Worm (Caenorhabditis elegans) whole organism, L4 larva: Measurements from ENCODE around the gene npr-7.

ENCODE experiments used
- F37D6.2 ChIP-seq: sonication (generic microtip); optimal IDR thresholded peaks from 2 replicates; lab custom pipeline; 2016; ENCODE audit warnings: mild to moderate bottlenecking, missing genetic modification characterization, missing compliant biosample characterization
- F49E8.2 ChIP-seq: sonication (generic microtip); optimal IDR thresholded peaks from 2 replicates; lab custom pipeline; 2016; ENCODE audit warnings: missing compliant biosample characterization, mild to moderate bottlenecking, missing genetic modification characterization, borderline replicate concordance
- R02D3.7 ChIP-seq: fragments of 150-350 bp; sonication (generic microtip); optimal IDR thresholded peaks from 3 replicates; lab custom pipeline; 2014; ENCODE audit warnings: missing biosample characterization, missing genetic modification characterization
- Y105C5A.15 ChIP-seq: fragments of 200-800 bp; sonication (Bioruptor generic); IDR thresholded peaks from 2 replicates; pipeline ENCODE4 v1.3.6; 2022; ENCODE audit warnings: missing genetic modification characterization, missing compliant biosample characterization
- Y48G9A.11 ChIP-seq: fragments of 200-800 bp; sonication (Bioruptor generic); IDR thresholded peaks from 2 replicates; pipeline ENCODE4 v1.3.6; 2022; ENCODE audit warnings: missing genetic modification reagents, missing genetic modification characterization, missing compliant biosample characterization
- Y5F2A.4 ChIP-seq: fragments of 200-800 bp; sonication (Bioruptor generic); optimal IDR thresholded peaks from 2 replicates; lab custom pipeline; 2018; ENCODE audit warnings: mild to moderate bottlenecking, missing genetic modification characterization, missing compliant biosample characterization
- Y75B8A.6 ChIP-seq: fragments of 200-800 bp; sonication (Bioruptor generic); IDR thresholded peaks from 2 replicates; pipeline ENCODE4 v1.3.6; 2022; ENCODE audit warnings: missing genetic modification reagents, missing genetic modification characterization, missing compliant biosample characterization
- ceh-20 ChIP-seq: fragments of 200-800 bp; sonication (Bioruptor generic); IDR thresholded peaks from 2 replicates; pipeline ENCODE4 v1.3.6; 2022; ENCODE audit warnings: missing genetic modification reagents, missing genetic modification characterization, missing compliant biosample characterization
- ceh-32 ChIP-seq: sonication (generic microtip); optimal IDR thresholded peaks from 2 replicates; lab custom pipeline; 2016; ENCODE audit warnings: mild to moderate bottlenecking, missing genetic modification characterization, missing compliant biosample characterization; ENCODE audit not compliant: poor library complexity
- ceh-44 ChIP-seq: fragments of 200-800 bp; sonication (Bioruptor generic); IDR thresholded peaks from 2 replicates; pipeline ENCODE4 v1.3.6; 2022; ENCODE audit warnings: missing genetic modification reagents, missing genetic modification characterization, missing compliant biosample characterization
- ceh-82 ChIP-seq: sonication (generic microtip); optimal IDR thresholded peaks from 2 replicates; lab custom pipeline; 2017; ENCODE audit warnings: missing biosample characterization, missing genetic modification characterization
- dmd-6 ChIP-seq: fragments of 200-800 bp; sonication (Bioruptor generic); IDR thresholded peaks from 2 replicates; pipeline ENCODE4 v1.3.6; 2022; ENCODE audit warnings: missing genetic modification reagents, missing genetic modification characterization, missing compliant biosample characterization
- dpl-1 ChIP-seq: fragments of 150-350 bp; optimal IDR thresholded peaks from 2 replicates; lab custom pipeline; 2014; ENCODE audit warnings: missing biosample characterization, missing genetic modification reagents, missing genetic modification characterization
- duxl-1 ChIP-seq: sonication (generic microtip); optimal IDR thresholded peaks from 2 replicates; lab custom pipeline; 2016; ENCODE audit warnings: mild to moderate bottlenecking, missing genetic modification characterization, moderate library complexity, missing compliant biosample characterization; ENCODE audit not compliant: poor library complexity
- dve-1 ChIP-seq: sonication (generic microtip); optimal IDR thresholded peaks from 2 replicates; lab custom pipeline; 2017; ENCODE audit warnings: antibody characterized with exemption, mild to moderate bottlenecking, missing genetic modification characterization, missing compliant biosample characterization; ENCODE audit not compliant: insufficient read depth
- egl-27 ChIP-seq: sonication (generic microtip); optimal IDR thresholded peaks from 3 replicates; lab custom pipeline; 2017; ENCODE audit warnings: missing biosample characterization, missing genetic modification reagents, missing genetic modification characterization
- fos-1 ChIP-seq: fragments of 150-350 bp; optimal IDR thresholded peaks from 2 replicates; lab custom pipeline; 2014; ENCODE audit warnings: missing biosample characterization, missing genetic modification characterization
- hlh-11 ChIP-seq: fragments of 200-800 bp; sonication (Bioruptor generic); optimal IDR thresholded peaks from 2 replicates; lab custom pipeline; 2018; ENCODE audit warnings: mild to moderate bottlenecking, missing genetic modification characterization, missing compliant biosample characterization
- jun-1 ChIP-seq: fragments of 150-350 bp; optimal IDR thresholded peaks from 2 replicates; lab custom pipeline; 2014; ENCODE audit warnings: missing biosample characterization, missing genetic modification reagents, missing genetic modification characterization
- lin-13 ChIP-seq: fragments of 150-350 bp; optimal IDR thresholded peaks from 2 replicates; lab custom pipeline; 2014; ENCODE audit warnings: missing biosample characterization, missing genetic modification reagents, missing genetic modification characterization
- lin-15B ChIP-seq: fragments of 150-350 bp; sonication (generic microtip); optimal IDR thresholded peaks from 3 replicates; lab custom pipeline; 2014; ENCODE audit warnings: missing biosample characterization, missing genetic modification characterization
- lin-39 ChIP-seq: fragments of 150-350 bp; optimal IDR thresholded peaks from 2 replicates; lab custom pipeline; 2014; ENCODE audit warnings: missing biosample characterization, missing genetic modification reagents, missing genetic modification characterization
- lir-3 ChIP-seq: sonication (generic microtip); optimal IDR thresholded peaks from 2 replicates; lab custom pipeline; 2016; ENCODE audit warnings: mild to moderate bottlenecking, missing genetic modification characterization, missing compliant biosample characterization
- lsy-2 ChIP-seq, 2 experiments: fragments of 150-350 bp in 1 of 2; sonication (generic microtip) in 1 of 2; optimal IDR thresholded peaks; 2 replicates each; lab custom pipeline; 2014 to 2017; ENCODE audit warnings: missing biosample characterization in 2 of 2, missing genetic modification characterization in 2 of 2
- madf-5 ChIP-seq, 2 experiments: fragments of 200-800 bp; sonication (Bioruptor generic); IDR thresholded peaks; 2 replicates each; pipeline ENCODE4 v1.3.6; 2022; ENCODE audit warnings: missing compliant biosample characterization in 2 of 2, missing genetic modification characterization in 2 of 2
- mes-2 ChIP-seq: sonication (generic microtip); optimal IDR thresholded peaks from 2 replicates; lab custom pipeline; 2016; ENCODE audit warnings: missing genotype, mild to moderate bottlenecking, missing genetic modification characterization, missing compliant biosample characterization; ENCODE audit not compliant: poor library complexity, severe bottlenecking
- mxl-2 ChIP-seq: fragments of 200-800 bp; sonication (Bioruptor generic); conservative IDR thresholded peaks from 2 replicates; pipeline ENCODE4 v1.3.6; 2022; ENCODE audit warnings: missing genetic modification reagents, missing genetic modification characterization, missing compliant biosample characterization
- nhr-111 ChIP-seq: fragments of 200-800 bp; sonication (Bioruptor generic); optimal IDR thresholded peaks from 2 replicates; lab custom pipeline; 2018; ENCODE audit warnings: mild to moderate bottlenecking, missing genetic modification characterization, missing compliant biosample characterization
- nhr-237 ChIP-seq: sonication (generic microtip); optimal IDR thresholded peaks from 2 replicates; lab custom pipeline; 2017; ENCODE audit warnings: missing biosample characterization, missing genetic modification characterization
- nhr-25 ChIP-seq: sonication (generic microtip); optimal IDR thresholded peaks from 2 replicates; lab custom pipeline; 2017; ENCODE audit warnings: missing genetic modification characterization, mild to moderate bottlenecking, missing compliant biosample characterization, antibody characterized with exemption, moderate library complexity, borderline replicate concordance; ENCODE audit not compliant: insufficient read depth
- nhr-41 ChIP-seq: fragments of 200-800 bp; sonication (Bioruptor generic); IDR thresholded peaks from 2 replicates; pipeline ENCODE4 v1.3.6; 2022; ENCODE audit warnings: missing genetic modification reagents, missing genetic modification characterization, missing compliant biosample characterization
- nhr-42 ChIP-seq: fragments of 200-800 bp; sonication (Bioruptor generic); IDR thresholded peaks from 2 replicates; pipeline ENCODE4 v1.3.6; 2022; ENCODE audit warnings: missing genetic modification characterization, missing compliant biosample characterization
- nhr-48 ChIP-seq: sonication (generic microtip); optimal IDR thresholded peaks from 2 replicates; lab custom pipeline; 2016; ENCODE audit warnings: mild to moderate bottlenecking, missing genetic modification characterization, missing compliant biosample characterization
- php-3 ChIP-seq: fragments of 200-800 bp; sonication (Bioruptor generic); IDR thresholded peaks from 2 replicates; pipeline ENCODE4 v1.3.6; 2022; ENCODE audit warnings: missing genetic modification reagents, missing genetic modification characterization, missing compliant biosample characterization
- pqm-1 ChIP-seq: sonication (generic microtip); optimal IDR thresholded peaks from 2 replicates; lab custom pipeline; 2017; ENCODE audit warnings: missing biosample characterization, missing genetic modification characterization
- sdz-12 ChIP-seq: fragments of 200-800 bp; sonication (Bioruptor generic); optimal IDR thresholded peaks from 2 replicates; lab custom pipeline; 2018; ENCODE audit warnings: mild to moderate bottlenecking, missing genetic modification characterization, missing compliant biosample characterization
- set-16 ChIP-seq: fragments of 200-800 bp; sonication (Bioruptor generic); IDR thresholded peaks from 2 replicates; pipeline ENCODE4 v1.3.6; 2022; ENCODE audit warnings: missing genetic modification reagents, missing genetic modification characterization, missing compliant biosample characterization
- snpc-4 ChIP-seq: fragments of 150-350 bp; optimal IDR thresholded peaks from 2 replicates; lab custom pipeline; 2014; ENCODE audit warnings: missing biosample characterization, missing genetic modification characterization
- spr-3 ChIP-seq: fragments of 200-800 bp; sonication (Bioruptor generic); optimal IDR thresholded peaks from 2 replicates; lab custom pipeline; 2018; ENCODE audit warnings: mild to moderate bottlenecking, missing genetic modification characterization, missing compliant biosample characterization
- tag-97 ChIP-seq: fragments of 200-800 bp; sonication (Bioruptor generic); IDR thresholded peaks from 2 replicates; pipeline ENCODE4 v1.3.6; 2022; ENCODE audit warnings: missing genetic modification characterization, missing compliant biosample characterization
- tra-1 ChIP-seq: fragments of 200-800 bp; sonication (Bioruptor generic); IDR thresholded peaks from 2 replicates; pipeline ENCODE4 v1.3.6; 2022; ENCODE audit warnings: missing genetic modification reagents, missing genetic modification characterization, missing compliant biosample characterization
- zag-1 ChIP-seq: fragments of 150-350 bp; optimal IDR thresholded peaks from 2 replicates; lab custom pipeline; 2014; ENCODE audit warnings: missing biosample characterization, missing genetic modification characterization
- zfp-3 ChIP-seq: fragments of 200-800 bp; sonication (Bioruptor generic); conservative IDR thresholded peaks from 2 replicates; pipeline ENCODE4 v1.3.6; 2022; ENCODE audit warnings: missing genetic modification reagents, missing genetic modification characterization, missing compliant biosample characterization

npr-7 gene

DNA sequence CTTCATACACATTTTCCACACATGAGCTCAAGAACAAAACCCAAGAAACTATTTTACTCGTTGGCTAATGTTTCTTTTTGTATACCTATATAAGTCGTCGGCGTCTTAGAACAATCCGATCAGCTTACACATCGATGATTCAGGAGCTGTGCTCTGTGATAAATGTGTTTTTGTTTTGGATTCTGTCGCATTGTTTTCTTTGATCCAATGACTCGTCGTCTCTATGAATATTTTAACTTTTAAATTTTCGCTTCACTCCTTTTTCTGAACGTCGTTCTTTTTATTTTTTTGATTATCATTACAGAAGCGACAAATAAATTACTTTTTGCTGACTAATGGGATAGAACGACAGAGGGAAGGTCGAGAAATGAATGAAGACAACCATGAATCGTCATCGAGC, 27.6 kb downstream of the npr-7 start, which contains the start of gene B0416.3:
B0416.3 (plus strand) TSS at position 301 of the 400 bp plus-strand sequence.
- TF ChIP-seq madf-5 (GFP tag; IDR thresholded peaks at IDR 0.05; lab: Robert Waterston, UW) (no peak), R02D3.7 (tag; lab: Kevin White, UChicago) (no peak), lsy-2 (tag; optimal IDR thresholded peaks at IDR 0.05; lab: Kevin White, UChicago) (no peak), tra-1 (GFP tag; lab: Robert Waterston, UW) (no peak), ceh-82 (no peak), Y5F2A.4 (GFP tag; lab: Kevin White, UChicago) (no peak), nhr-111 (GFP tag; lab: Kevin White, UChicago) (no peak), fos-1 (tag; lab: Kevin White, UChicago) (no peak), dmd-6 (GFP tag; lab: Robert Waterston, UW) (no peak), zag-1 (no peak), lin-15B (tag; lab: Kevin White, UChicago) (no peak), snpc-4 (no peak), ceh-44 (GFP tag; lab: Robert Waterston, UW) (no peak), nhr-48 (no peak), F49E8.2 (no peak), ceh-20 (no peak), spr-3 (GFP tag; lab: Kevin White, UChicago) (no peak), lin-13 (GFP tag; lab: Kevin White, UChicago) (no peak), tag-97 (GFP tag; lab: Robert Waterston, UW) (no peak), egl-27 (tag; lab: Kevin White, UChicago) (no peak)

- no peak for TF ChIP-seq egl-27 (tag; lab: Kevin White, UChicago)
- no peak for TF ChIP-seq Y48G9A.11 (GFP tag; lab: Robert Waterston, UW)
- TF ChIP-seq dpl-1 (GFP tag; lab: Kevin White, UChicago) = no peak
- TF ChIP-seq ceh-20 = no peak
- TF ChIP-seq nhr-25 (tag; lab: Kevin White, UChicago) = no peak
- no peak for TF ChIP-seq nhr-42 (GFP tag; lab: Robert Waterston, UW)
Measured at ce11 chrX:9283026-9283425, 36.0 kb downstream of the npr-7 start, which contains the start of gene B0416.11. B0416.11 (minus strand) TSS chrX:9283126.

DNA sequence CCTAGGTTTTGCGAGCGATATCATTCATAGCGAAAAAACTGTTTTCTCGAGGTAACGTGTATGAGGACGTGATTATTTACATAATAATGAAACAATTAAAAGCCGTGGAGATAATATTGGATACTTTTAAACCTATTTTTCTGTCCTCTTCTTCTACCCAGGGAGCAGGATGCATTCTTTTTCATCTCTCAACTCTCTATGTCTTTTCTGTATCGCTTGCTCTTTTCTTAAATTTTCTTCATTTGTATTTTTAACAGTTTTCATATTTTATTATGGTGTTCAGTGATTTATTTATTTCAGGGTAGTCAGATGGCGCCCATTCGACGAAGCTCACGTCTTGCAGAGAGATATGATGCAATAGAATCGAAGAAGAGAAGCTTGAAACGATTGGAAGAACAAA, 40.3 kb downstream of the npr-7 start, which contains the start of gene B0416.4:
B0416.4 (plus strand) TSS at position 301 of the 400 bp plus-strand sequence.
- TF ChIP-seq mes-2 (tag; lab: Kevin White, UChicago) (no peak), lsy-2 (tag; optimal IDR thresholded peaks at IDR 0.05; lab: Kevin White, UChicago) (no peak), nhr-48 (no peak), R02D3.7 (tag; lab: Kevin White, UChicago) (no peak), pqm-1 (tag; lab: Kevin White, UChicago) (no peak), jun-1 (no peak), ceh-82 (no peak)

DNA sequence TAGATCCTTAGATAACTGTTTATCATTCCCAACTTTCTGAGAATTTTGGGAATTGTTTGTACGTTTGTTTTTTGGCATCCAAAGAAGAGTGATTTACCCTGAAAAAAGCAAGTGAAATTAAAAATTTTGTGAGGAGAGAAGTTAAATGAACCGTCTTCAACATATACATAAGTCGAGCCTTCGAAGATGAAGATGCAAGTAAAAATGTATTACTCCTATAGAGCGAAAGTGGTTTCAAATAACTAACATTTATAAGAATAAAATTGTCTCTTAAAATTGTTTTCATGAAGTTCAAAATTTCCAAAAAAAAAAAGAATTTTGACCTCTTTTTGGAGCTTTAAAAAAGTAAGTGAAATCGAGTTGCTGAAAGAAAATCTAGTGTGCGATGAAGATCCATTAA, 44.4 kb downstream of the npr-7 start, which contains the start of gene B0416.10:
B0416.10 (minus strand) TSS at position 101 of the 400 bp plus-strand sequence.
- TF ChIP-seq nhr-237 (tag; lab: Kevin White, UChicago) = no peak
- no peak for TF ChIP-seq lin-15B (tag; lab: Kevin White, UChicago)
- no peak for TF ChIP-seq Y75B8A.6 (GFP tag; lab: Robert Waterston, UW)
- TF ChIP-seq zfp-3 (GFP tag; lab: Robert Waterston, UW) = no peak

DNA sequence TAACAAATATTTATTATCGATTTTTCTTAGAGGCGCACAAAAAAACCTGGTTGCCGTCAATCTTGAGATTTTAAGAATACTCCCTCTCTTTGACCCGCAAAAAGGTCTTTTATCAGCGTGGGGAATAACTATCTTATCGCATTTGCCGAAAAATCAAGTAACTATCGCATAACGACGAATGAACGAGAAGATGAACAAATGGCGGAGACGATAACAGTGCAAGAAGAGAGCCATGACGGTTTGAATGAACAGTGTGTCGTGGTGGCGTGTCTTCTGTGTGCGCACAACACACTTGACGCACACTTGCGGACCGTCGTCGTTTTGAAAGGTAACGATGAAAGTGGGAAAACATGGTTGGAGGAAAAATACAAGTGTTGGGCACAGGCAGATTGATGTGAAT, 47.1 kb downstream of the npr-7 start:
- TF ChIP-seq set-16 (GFP tag; lab: Robert Waterston, UW) = no peak
- TF ChIP-seq dpl-1 (GFP tag; lab: Kevin White, UChicago) = no peak
- TF ChIP-seq mxl-2 (GFP tag; lab: Robert Waterston, UW) = no peak
- no peak for TF ChIP-seq ceh-44 (GFP tag; lab: Robert Waterston, UW)
- no peak for TF ChIP-seq ceh-32 (tag; lab: Kevin White, UChicago)
- peak; percentile 52; the same call in 1 of the 2 replicates for TF ChIP-seq nhr-41 (GFP tag; lab: Robert Waterston, UW)
- TF ChIP-seq Y75B8A.6 (GFP tag; lab: Robert Waterston, UW) = no peak
- TF ChIP-seq dve-1 = peak; percentile 87
- TF ChIP-seq php-3 (GFP tag; lab: Robert Waterston, UW) = no peak; the same call in 1 of the 2 replicates
- no peak for TF ChIP-seq Y105C5A.15
- TF ChIP-seq hlh-11 (tag; lab: Kevin White, UChicago) = no peak
- TF ChIP-seq sdz-12 (GFP tag; lab: Kevin White, UChicago) = no peak
- TF ChIP-seq duxl-1 (tag; lab: Kevin White, UChicago) = no peak
- no peak for TF ChIP-seq F37D6.2 (tag; lab: Kevin White, UChicago)
- no peak for TF ChIP-seq lir-3
- TF ChIP-seq madf-5 (GFP tag; IDR thresholded peaks at IDR 0.05; lab: Robert Waterston, UW) = no peak
- TF ChIP-seq lin-39 (tag; lab: Kevin White, UChicago) = no peak
